Fruit fly (Drosophila melanogaster) whole organism, adult: ENCODE measurements around the gene CG1463.

ENCODE experiments used
- CG11617 ChIP-seq: fragments of 200-800 bp; sonication (Bioruptor generic); optimal IDR thresholded peaks from 2 replicates; lab custom pipeline; 2017; ENCODE audit warnings: mild to moderate bottlenecking, missing biosample characterization, missing genetic modification reagents, missing genetic modification characterization
- CG14711 ChIP-seq: fragments of 200-800 bp; sonication (Bioruptor generic); optimal IDR thresholded peaks from 2 replicates; lab custom pipeline; 2018; ENCODE audit warnings: missing biosample characterization, mild to moderate bottlenecking, missing genetic modification characterization, moderate library complexity
- CG1620 ChIP-seq: fragments of 200-800 bp; sonication (Bioruptor generic); optimal IDR thresholded peaks from 2 replicates; lab custom pipeline; 2016; ENCODE audit warnings: missing biosample characterization, missing genetic modification characterization
- CG33017 ChIP-seq: fragments of 200-800 bp; sonication (Bioruptor generic); optimal IDR thresholded peaks from 2 replicates; lab custom pipeline; 2018; ENCODE audit warnings: missing biosample characterization, mild to moderate bottlenecking, missing genetic modification characterization, moderate library complexity
- CG7045 ChIP-seq: fragments of 200-800 bp; sonication (Bioruptor generic); optimal IDR thresholded peaks from 2 replicates; lab custom pipeline; 2017; ENCODE audit warnings: missing biosample characterization, mild to moderate bottlenecking, missing genetic modification characterization
- Clk ChIP-seq: fragments of 200-800 bp; sonication (Bioruptor generic); optimal IDR thresholded peaks from 2 replicates; lab custom pipeline; 2017; ENCODE audit warnings: missing biosample characterization, missing genetic modification characterization
- Crg-1 ChIP-seq: fragments of 200-800 bp; sonication (Bioruptor generic); optimal IDR thresholded peaks from 2 replicates; lab custom pipeline; 2016; ENCODE audit warnings: missing biosample characterization, missing genetic modification characterization
- Mnt ChIP-seq: fragments of 200-800 bp; sonication (Bioruptor generic); optimal IDR thresholded peaks from 2 replicates; lab custom pipeline; 2016; ENCODE audit warnings: missing biosample characterization, mild to moderate bottlenecking, missing genetic modification characterization
- bab1 ChIP-seq: fragments of 200-800 bp; sonication (Bioruptor generic); optimal IDR thresholded peaks from 3 replicates; lab custom pipeline; 2019; ENCODE audit warnings: missing biosample characterization, mild to moderate bottlenecking, missing genetic modification characterization, moderate library complexity
- kay ChIP-seq: fragments of 200-800 bp; sonication (Bioruptor generic); peaks from one replicate; lab custom pipeline; 2016; ENCODE audit warnings: missing biosample characterization, missing genetic modification characterization, borderline replicate concordance
- ovo ChIP-seq: fragments of 200-800 bp; sonication (Bioruptor generic); optimal IDR thresholded peaks from 2 replicates; lab custom pipeline; 2016; ENCODE audit warnings: missing biosample characterization, missing genetic modification characterization

DNA sequence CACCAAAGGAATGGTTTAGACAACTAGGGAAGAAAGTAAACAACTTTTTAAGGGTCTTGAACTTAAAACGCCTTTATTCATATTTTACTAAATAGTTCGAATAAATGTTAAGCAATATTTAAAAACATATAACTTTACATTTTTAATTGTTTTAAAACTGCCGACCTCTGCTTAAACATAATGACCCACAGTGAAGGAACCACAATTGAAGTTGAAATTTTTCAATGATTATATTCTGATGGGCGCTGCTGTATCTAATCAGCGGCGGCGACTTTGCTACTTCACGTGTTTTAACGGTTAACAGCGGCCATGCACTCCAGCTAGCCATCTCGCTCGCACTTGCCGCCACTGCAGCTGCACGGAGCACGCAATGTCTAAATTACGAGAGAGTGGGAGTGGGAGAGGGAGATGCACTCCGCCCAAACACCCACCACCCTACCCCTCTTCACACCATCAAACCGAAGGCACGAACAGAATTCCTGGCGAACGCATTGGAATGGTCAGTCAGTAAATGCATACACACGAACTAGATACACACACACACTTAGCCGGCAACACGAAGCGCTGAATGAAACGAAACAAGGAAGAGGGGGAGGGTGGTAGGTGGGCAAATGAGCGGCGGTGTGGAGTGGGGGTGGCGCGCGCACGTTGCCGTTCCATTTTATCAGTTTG lies 32.6 kb downstream of the CG1463 start:
- TF ChIP-seq Mnt (GFP tag; lab: Kevin White, UChicago) (peak; percentile 72), ovo (GFP tag; lab: Kevin White, UChicago) (peak; percentile 87), Crg-1 (GFP tag; lab: Kevin White, UChicago) (no peak), bab1 (GFP tag; lab: Kevin White, UChicago) (peak; percentile 11), CG7045 (GFP tag; lab: Kevin White, UChicago) (no peak), CG1620 (peak; percentile 24), CG33017 (tag; lab: Kevin White, UChicago) (peak; percentile 5), CG14711 (tag; lab: Kevin White, UChicago) (peak; percentile 55), CG11617 (GFP tag; lab: Kevin White, UChicago) (peak; percentile 47), kay (no peak), Clk (GFP tag; lab: Kevin White, UChicago) (no peak)
